Fruit fly (Drosophila melanogaster): Measurements from ENCODE around the gene Acer.

Gene Acer

dm6 chr2L:8541469-8542233 is 19.9 kb downstream of the Acer start, which contains the start of gene Sema1a (continued):
- peak; percentile 64 for TF ChIP-seq CG7839 (tag; optimal IDR thresholded peaks at IDR 0.05)
- peak; percentile 47 for TF ChIP-seq Hr3 (GFP tag; optimal IDR thresholded peaks at IDR 0.05)
- peak; percentile 82 for TF ChIP-seq Rfx (GFP tag; IDR thresholded peaks at IDR 0.05)
- peak; percentile 95 for TF ChIP-seq bbx (GFP tag; IDR thresholded peaks at IDR 0.05; ENCODE audit: partially characterized antibody)
- TF ChIP-seq otp (GFP tag; IDR thresholded peaks at IDR 0.05): no peak; the same call in 2 of the 3 replicates
- TF ChIP-seq so (GFP tag; IDR thresholded peaks at IDR 0.05): peak; percentile 65; the same call in 2 of the 3 replicates
- TF ChIP-seq jigr1 (GFP tag; IDR thresholded peaks at IDR 0.05): no peak; the same call in 2 of the 3 replicates
- TF ChIP-seq sisA (GFP tag; IDR thresholded peaks at IDR 0.05): no peak
- TF ChIP-seq cad (GFP tag; optimal IDR thresholded peaks at IDR 0.05): no peak
- TF ChIP-seq HLHmδ (GFP tag; optimal IDR thresholded peaks at IDR 0.05): no peak
- peak; percentile 73 for TF ChIP-seq chm (GFP tag; IDR thresholded peaks at IDR 0.05)
- peak; percentile 59 for TF ChIP-seq CG12219 (GFP tag; optimal IDR thresholded peaks at IDR 0.05)
- peak; percentile 22 for TF ChIP-seq ab (GFP tag; optimal IDR thresholded peaks at IDR 0.05)
- TF ChIP-seq CG10565 (GFP tag; optimal IDR thresholded peaks at IDR 0.05): no peak
- TF ChIP-seq tup (GFP tag; optimal IDR thresholded peaks at IDR 0.05): no peak
- peak in 1 of 3 experiments; percentile 73 for TF ChIP-seq Stat92E (GFP tag; optimal IDR thresholded peaks at IDR 0.05)
- peak; percentile 30 for TF ChIP-seq Ravus (GFP tag; IDR thresholded peaks at IDR 0.05)
- TF ChIP-seq CG10462 (GFP tag; optimal IDR thresholded peaks at IDR 0.05): no peak
- peak; percentile 63 for TF ChIP-seq unc-4 (GFP tag; IDR thresholded peaks at IDR 0.05; ENCODE audit: partially characterized antibody)
- peak; percentile 22 for TF ChIP-seq fu2 (GFP tag; optimal IDR thresholded peaks at IDR 0.05)
- TF ChIP-seq ATbp (GFP tag; optimal IDR thresholded peaks at IDR 0.05): peak; percentile 46
- TF ChIP-seq CG1233 (GFP tag; optimal IDR thresholded peaks at IDR 0.05): peak; percentile 28
- no peak for TF ChIP-seq CG15011 (GFP tag; optimal IDR thresholded peaks at IDR 0.05)
- peak; percentile 81 for TF ChIP-seq az2 (GFP tag; optimal IDR thresholded peaks at IDR 0.05)
- peak; percentile 42 for TF ChIP-seq CG10543 (GFP tag; optimal IDR thresholded peaks at IDR 0.05)
- TF ChIP-seq CG30020 (tag; optimal IDR thresholded peaks at IDR 0.05): peak; percentile 31
- no peak for TF ChIP-seq Sry-δ (GFP tag; optimal IDR thresholded peaks at IDR 0.05)
- peak; percentile 30 for TF ChIP-seq Dad (GFP tag; optimal IDR thresholded peaks at IDR 0.05)
- peak; percentile 40 for TF ChIP-seq pzg (GFP tag; optimal IDR thresholded peaks at IDR 0.05)
- TF ChIP-seq CG3847 (GFP tag; IDR thresholded peaks at IDR 0.05): no peak; the same call in 1 of the 2 replicates
- TF ChIP-seq sima (GFP tag; optimal IDR thresholded peaks at IDR 0.05): no peak
- peak; percentile 75; the same call in 1 of the 2 replicates for TF ChIP-seq sob (GFP tag; IDR thresholded peaks at IDR 0.05)
- TF ChIP-seq row (GFP tag; IDR thresholded peaks at IDR 0.05): peak; percentile 92
- TF ChIP-seq Sin3A (optimal IDR thresholded peaks at IDR 0.05): no peak
- TF ChIP-seq sna (GFP tag; IDR thresholded peaks at IDR 0.05; ENCODE audit: partially characterized antibody): peak; percentile 81
- no peak for TF ChIP-seq CG17568 (GFP tag; optimal IDR thresholded peaks at IDR 0.05)
- TF ChIP-seq CG14710 (tag; optimal IDR thresholded peaks at IDR 0.05): peak; percentile 56
- TF ChIP-seq fru (optimal IDR thresholded peaks at IDR 0.05): no peak
- TF ChIP-seq slbo (GFP tag; IDR thresholded peaks at IDR 0.05): peak; percentile 86
- TF ChIP-seq BtbVII (GFP tag; optimal IDR thresholded peaks at IDR 0.05): peak; percentile 34
- no peak for TF ChIP-seq kay (GFP tag; optimal IDR thresholded peaks at IDR 0.05)
- TF ChIP-seq Kr (GFP tag; optimal IDR thresholded peaks at IDR 0.05): no peak
- TF ChIP-seq Dip3 (GFP tag; optimal IDR thresholded peaks at IDR 0.05): peak; percentile 52
- no peak for TF ChIP-seq slou (GFP tag; optimal IDR thresholded peaks at IDR 0.05)
- peak; percentile 88 for TF ChIP-seq sd (tag; optimal IDR thresholded peaks at IDR 0.05)
- TF ChIP-seq cato (GFP tag; optimal IDR thresholded peaks at IDR 0.05; ENCODE audit: borderline replicate concordance): peak; percentile 43
- no peak for TF ChIP-seq fd64A (GFP tag; optimal IDR thresholded peaks at IDR 0.05)
- TF ChIP-seq CG43689 (GFP tag; IDR thresholded peaks at IDR 0.05): no peak
- TF ChIP-seq HLH3B (GFP tag; IDR thresholded peaks at IDR 0.05): peak; percentile 74; the same call in 1 of the 2 replicates
- TF ChIP-seq cg (GFP tag; optimal IDR thresholded peaks at IDR 0.05): peak; percentile 62
